Fruit fly (Drosophila melanogaster): ENCODE measurements around the gene CG4332.

DNA sequence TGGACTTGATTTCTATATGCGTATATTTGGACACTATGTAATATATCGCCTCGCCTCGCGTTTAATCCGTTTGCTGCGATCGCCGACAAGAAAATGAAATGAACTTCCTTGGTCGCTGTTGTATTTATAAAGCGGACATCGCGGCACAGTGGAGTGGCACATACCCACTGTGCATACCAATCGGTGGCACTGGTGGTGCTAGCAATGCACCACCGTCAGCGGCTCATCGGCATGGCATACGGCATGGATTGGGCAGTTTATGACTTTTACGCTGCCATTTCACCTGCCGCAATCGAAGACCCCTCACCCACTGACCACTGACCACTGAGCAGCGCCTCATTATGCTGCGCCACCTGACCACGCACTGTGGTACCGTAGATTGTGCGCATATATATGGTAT is 36.9 kb downstream of the CG4332 start, which contains the start of gene CG12723:
- no peak for TF ChIP-seq svp (GFP tag)
- no peak for TF ChIP-seq CG3032 (tag; optimal IDR thresholded peaks at IDR 0.05)
- TF ChIP-seq net (GFP tag; optimal IDR thresholded peaks at IDR 0.05): no peak
- TF ChIP-seq dac (GFP tag; optimal IDR thresholded peaks at IDR 0.05): no peak
- TF ChIP-seq Hr4 (GFP tag; optimal IDR thresholded peaks at IDR 0.05): no peak
- TF ChIP-seq CG10631 (GFP tag; optimal IDR thresholded peaks at IDR 0.05): no peak
- TF ChIP-seq lz (GFP tag; optimal IDR thresholded peaks at IDR 0.05): no peak
- no peak for TF ChIP-seq Sox102F (GFP tag; optimal IDR thresholded peaks at IDR 0.05)
- TF ChIP-seq OdsH (GFP tag; optimal IDR thresholded peaks at IDR 0.05): no peak
- no peak for TF ChIP-seq CG8119 (GFP tag; IDR thresholded peaks at IDR 0.05)
- no peak for TF ChIP-seq Gug (GFP tag; IDR thresholded peaks at IDR 0.05)
- TF ChIP-seq eg (GFP tag; IDR thresholded peaks at IDR 0.05): no peak
- no peak for TF ChIP-seq pdm3 (GFP tag; optimal IDR thresholded peaks at IDR 0.05)

All from whole organism, prepupa.